Worm (Caenorhabditis elegans) whole organism, young adult: ENCODE results near the gene gcp-2.2.
A peak's percentile ranks its signal among the peaks of the same experiment; 100 is the strongest.

Experiments
- F33H1.4 ChIP-seq: fragments of 200-800 bp; sonication (Bioruptor generic); IDR thresholded peaks from 2 replicates; pipeline ENCODE4 v1.3.6; 2022; ENCODE audit warnings: missing genetic modification reagents, missing genetic modification characterization, missing compliant biosample characterization
- atf-7 ChIP-seq: sonication (generic microtip); optimal IDR thresholded peaks from 2 replicates; lab custom pipeline; 2017; ENCODE audit warnings: mild to moderate bottlenecking, missing genetic modification characterization, missing compliant biosample characterization
- ets-4 ChIP-seq: fragments of 200-800 bp; sonication (Bioruptor generic); optimal IDR thresholded peaks from 2 replicates; lab custom pipeline; 2018; ENCODE audit warnings: mild to moderate bottlenecking, missing genetic modification characterization, missing compliant biosample characterization
- lin-26 ChIP-seq: fragments of 200-800 bp; sonication (Bioruptor generic); IDR thresholded peaks from 2 replicates; pipeline ENCODE4 v1.3.6; 2022; ENCODE audit warnings: missing genetic modification reagents, missing genetic modification characterization, missing compliant biosample characterization
- mcd-1 ChIP-seq: fragments of 200-800 bp; sonication (Bioruptor generic); IDR thresholded peaks from 2 replicates; pipeline ENCODE4 v1.3.6; 2022; ENCODE audit warnings: missing genetic modification reagents, missing genetic modification characterization, missing compliant biosample characterization
- nfya-1 ChIP-seq: sonication (generic microtip); optimal IDR thresholded peaks from 2 replicates; lab custom pipeline; 2017; ENCODE audit warnings: antibody characterized with exemption, missing compliant biosample characterization, missing genetic modification characterization, borderline replicate concordance; ENCODE audit not compliant: insufficient read depth
- nfyb-1 ChIP-seq: fragments of 200-800 bp; sonication (Bioruptor generic); IDR thresholded peaks from 2 replicates; pipeline ENCODE4 v1.3.6; 2022; ENCODE audit warnings: missing genetic modification reagents, missing genetic modification characterization, missing compliant biosample characterization

ce11 chrX:11515381-11515780 is 22.1 kb upstream of the gcp-2.2 start:
- TF ChIP-seq nfyb-1 (GFP tag; lab: Robert Waterston, UW) = no peak
- peak; percentile 96 for TF ChIP-seq ets-4
- no peak for TF ChIP-seq nfya-1
- no peak for TF ChIP-seq mcd-1
- TF ChIP-seq atf-7 (tag; lab: Kevin White, UChicago) = peak; percentile 88
- no peak for TF ChIP-seq F33H1.4 (GFP tag; lab: Robert Waterston, UW)
- TF ChIP-seq lin-26 (GFP tag; lab: Robert Waterston, UW) = no peak
